Worm (Caenorhabditis elegans) whole organism, L4/young adult: ENCODE measurements around the gene ftr-1.

Source experiments
- dao-5 ChIP-seq: sonication (generic microtip); optimal IDR thresholded peaks from 2 replicates; lab custom pipeline; 2016; ENCODE audit warnings: missing genotype, missing genetic modification characterization, moderate library complexity, missing compliant biosample characterization
- him-1 ChIP-seq: sonication (generic microtip); optimal IDR thresholded peaks from 2 replicates; lab custom pipeline; 2016; ENCODE audit warnings: missing genotype, missing genetic modification reagents, missing genetic modification characterization, missing compliant biosample characterization

DNA sequence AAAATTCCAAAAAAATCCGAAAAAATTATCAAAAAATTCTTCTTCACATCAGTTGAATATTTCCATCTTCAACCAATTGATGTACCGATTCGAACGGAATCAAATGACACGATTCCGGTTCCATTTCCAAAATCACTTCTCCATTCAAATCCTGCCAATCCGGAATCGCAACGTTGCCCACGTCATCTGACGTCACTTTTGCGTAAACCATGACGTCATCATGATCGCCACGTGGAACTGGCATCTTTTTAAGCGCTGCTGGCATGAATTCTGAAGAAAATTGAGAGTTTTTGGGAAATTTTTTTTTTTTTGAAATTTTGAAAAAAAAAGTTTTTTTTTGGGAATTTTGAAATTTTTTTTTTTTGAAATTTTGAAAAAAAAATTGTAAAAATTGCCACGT is 38.5 kb downstream of the ftr-1 start:
- TF ChIP-seq him-1 (tag; lab: Kevin White, UChicago) (no peak), dao-5 (tag; lab: Kevin White, UChicago) (no peak)
